Fruit fly (Drosophila melanogaster) whole organism, embryonic: ENCODE measurements around the gene dpr20.

Experiments
- Aef1 ChIP-seq: fragments of 200-800 bp; sonication (Bioruptor generic); IDR thresholded peaks from 3 replicates; pipeline ENCODE4 v1.3.6; 2022; ENCODE audit warnings: missing biosample characterization, missing genetic modification characterization
- Atf-2 ChIP-seq: fragments of 200-800 bp; sonication (Bioruptor generic); optimal IDR thresholded peaks from 2 replicates; lab custom pipeline; 2016; ENCODE audit warnings: missing biosample characterization, missing genetic modification characterization
- CG11247 ChIP-seq: fragments of 200-800 bp; sonication (Bioruptor generic); IDR thresholded peaks from 2 replicates; pipeline ENCODE4 v1.3.6; 2022; ENCODE audit warnings: missing biosample characterization, missing genetic modification characterization
- CG11398 ChIP-seq: fragments of 200-800 bp; sonication (Bioruptor generic); optimal IDR thresholded peaks from 2 replicates; lab custom pipeline; 2016; ENCODE audit warnings: missing biosample characterization, missing genetic modification characterization
- CG11456 ChIP-seq: fragments of 200-800 bp; sonication (Bioruptor generic); IDR thresholded peaks from 3 replicates; pipeline ENCODE4 v1.3.6; 2022; ENCODE audit warnings: missing biosample characterization, missing genetic modification characterization
- CG13287 ChIP-seq: fragments of 200-800 bp; sonication (Bioruptor generic); IDR thresholded peaks from 2 replicates; pipeline ENCODE4 v1.3.6; 2022; ENCODE audit warnings: missing biosample characterization, missing genetic modification characterization; ENCODE audit not compliant: partially characterized antibody
- CG15011 ChIP-seq: fragments of 200-800 bp; sonication (Bioruptor generic); optimal IDR thresholded peaks from 3 replicates; lab custom pipeline; 2018; ENCODE audit warnings: missing biosample characterization, mild to moderate bottlenecking, missing genetic modification characterization
- CG15073 ChIP-seq: fragments of 200-800 bp; sonication (Bioruptor generic); optimal IDR thresholded peaks from 2 replicates; lab custom pipeline; 2016; ENCODE audit warnings: missing biosample characterization, missing genetic modification characterization
- CG16813 ChIP-seq: fragments of 200-800 bp; sonication (Bioruptor generic); IDR thresholded peaks from 3 replicates; pipeline ENCODE4 v1.3.6; 2022; ENCODE audit warnings: missing biosample characterization, missing genetic modification characterization; ENCODE audit not compliant: partially characterized antibody
- CG18011 ChIP-seq: fragments of 200-800 bp; sonication (Bioruptor generic); optimal IDR thresholded peaks from 2 replicates; lab custom pipeline; 2017; ENCODE audit warnings: missing biosample characterization, missing genetic modification characterization, mild to moderate bottlenecking, moderate library complexity, missing genotype
- CG2199 ChIP-seq: fragments of 200-800 bp; sonication (Bioruptor generic); IDR thresholded peaks from 3 replicates; pipeline ENCODE4 v1.3.6; 2022; ENCODE audit warnings: missing biosample characterization, missing genetic modification characterization
- CG30020 ChIP-seq: fragments of 200-800 bp; optimal IDR thresholded peaks from 2 replicates; lab custom pipeline; 2019; ENCODE audit warnings: missing biosample characterization, mild to moderate bottlenecking, missing genetic modification characterization, moderate library complexity
- CG30431 ChIP-seq: fragments of 200-800 bp; sonication (Bioruptor generic); optimal IDR thresholded peaks from 2 replicates; lab custom pipeline; 2017; ENCODE audit warnings: missing biosample characterization, missing genetic modification characterization
- CG31224 ChIP-seq: fragments of 200-800 bp; sonication (Bioruptor generic); IDR thresholded peaks from 2 replicates; pipeline ENCODE4 v1.3.6; 2022; ENCODE audit warnings: missing biosample characterization, missing genetic modification characterization
- CG31441 ChIP-seq: fragments of 200-800 bp; sonication (Bioruptor generic); IDR thresholded peaks from 2 replicates; pipeline ENCODE4 v1.3.6; 2022; ENCODE audit warnings: missing biosample characterization, missing genetic modification characterization
- CG3163 ChIP-seq: fragments of 200-800 bp; sonication (Bioruptor generic); optimal IDR thresholded peaks from 3 replicates; lab custom pipeline; 2016; ENCODE audit warnings: missing biosample characterization, missing genetic modification characterization
- CG32532 ChIP-seq: fragments of 200-800 bp; sonication (Bioruptor generic); IDR thresholded peaks from 2 replicates; pipeline ENCODE4 v1.3.6; 2022; ENCODE audit warnings: missing biosample characterization, missing genetic modification characterization
- CG3281 ChIP-seq: fragments of 200-800 bp; sonication (Bioruptor generic); optimal IDR thresholded peaks from 3 replicates; lab custom pipeline; 2017; ENCODE audit warnings: missing biosample characterization, mild to moderate bottlenecking, missing genetic modification characterization
- CG6683 ChIP-seq: fragments of 200-800 bp; sonication (Bioruptor generic); optimal IDR thresholded peaks from 2 replicates; lab custom pipeline; 2017; ENCODE audit warnings: missing biosample characterization, mild to moderate bottlenecking, missing genetic modification characterization, missing genetic modification reagents
- CG9727 ChIP-seq: fragments of 200-800 bp; sonication (Bioruptor generic); optimal IDR thresholded peaks from 3 replicates; lab custom pipeline; 2017; ENCODE audit warnings: missing biosample characterization, mild to moderate bottlenecking, missing genetic modification characterization
- D19B ChIP-seq: fragments of 200-800 bp; sonication (Bioruptor generic); optimal IDR thresholded peaks from 2 replicates; lab custom pipeline; 2017; ENCODE audit warnings: missing biosample characterization, mild to moderate bottlenecking, missing genetic modification characterization
- Fer1 ChIP-seq: fragments of 200-800 bp; sonication (Bioruptor generic); optimal IDR thresholded peaks from 2 replicates; lab custom pipeline; 2017; ENCODE audit warnings: missing biosample characterization, mild to moderate bottlenecking, missing genetic modification characterization
- Hmr ChIP-seq: fragments of 200-800 bp; sonication (Bioruptor generic); optimal IDR thresholded peaks from 3 replicates; lab custom pipeline; 2017; ENCODE audit warnings: mild to moderate bottlenecking, missing biosample characterization, missing genetic modification reagents, missing genetic modification characterization
- Med ChIP-seq: fragments of 200-800 bp; sonication (Bioruptor generic); peaks from one replicate; lab custom pipeline; 2016; ENCODE audit warnings: missing biosample characterization, missing genetic modification characterization, mild to moderate bottlenecking, inconsistent platforms, moderate library complexity
- Mes4 ChIP-seq: fragments of 200-800 bp; sonication (Bioruptor generic); optimal IDR thresholded peaks from 2 replicates; lab custom pipeline; 2016; ENCODE audit warnings: missing biosample characterization, missing genetic modification characterization
- Nf-YB ChIP-seq: fragments of 200-800 bp; sonication (Bioruptor generic); optimal IDR thresholded peaks from 3 replicates; lab custom pipeline; 2019; ENCODE audit warnings: missing biosample characterization, mild to moderate bottlenecking, missing genetic modification characterization, moderate library complexity
- Ptx1 ChIP-seq: fragments of 200-800 bp; sonication (Bioruptor generic); IDR thresholded peaks from 2 replicates; pipeline ENCODE4 v1.3.6; 2022; ENCODE audit warnings: missing biosample characterization, missing genetic modification characterization
- Rfx ChIP-seq: fragments of 200-800 bp; sonication (Bioruptor generic); IDR thresholded peaks from 2 replicates; pipeline ENCODE4 v1.3.6; 2022; ENCODE audit warnings: missing biosample characterization, missing genetic modification characterization
- Sry-β ChIP-seq: fragments of 200-800 bp; sonication (Bioruptor generic); optimal IDR thresholded peaks from 2 replicates; lab custom pipeline; 2018; ENCODE audit warnings: missing biosample characterization, mild to moderate bottlenecking, missing genetic modification characterization, moderate library complexity
- Stat92E ChIP-seq, 3 experiments: fragments of >200 bp in 2 of 3; fragments of 200-800 bp in 1 of 3; sonication (Bioruptor generic) in 1 of 3; optimal IDR thresholded peaks; 2 replicates each; lab custom pipeline; 2017 to 2019; ENCODE audit warnings: missing biosample characterization in 3 of 3, missing genetic modification characterization in 3 of 3, mild to moderate bottlenecking in 1 of 3, moderate library complexity in 1 of 3
- ac ChIP-seq: fragments of 200-800 bp; sonication (Bioruptor generic); optimal IDR thresholded peaks from 3 replicates; lab custom pipeline; 2017; ENCODE audit warnings: missing biosample characterization, mild to moderate bottlenecking, missing genetic modification characterization
- az2 ChIP-seq: fragments of 200-800 bp; sonication (Bioruptor generic); optimal IDR thresholded peaks from 3 replicates; lab custom pipeline; 2016; ENCODE audit warnings: missing biosample characterization, missing genetic modification characterization
- bcd ChIP-seq: fragments of 200-800 bp; sonication (Bioruptor generic); optimal IDR thresholded peaks from 2 replicates; lab custom pipeline; 2017; ENCODE audit warnings: missing biosample characterization, mild to moderate bottlenecking, missing genetic modification characterization
- bigmax ChIP-seq: fragments of 200-800 bp; sonication (Bioruptor generic); optimal IDR thresholded peaks from 2 replicates; lab custom pipeline; 2018; ENCODE audit warnings: missing biosample characterization, mild to moderate bottlenecking, missing genetic modification characterization
- ci ChIP-seq: fragments of 200-800 bp; sonication (Bioruptor generic); IDR thresholded peaks from 3 replicates; pipeline ENCODE4 v1.3.6; 2022; ENCODE audit warnings: missing biosample characterization, missing genetic modification characterization
- cwo ChIP-seq: fragments of 200-800 bp; sonication (Bioruptor generic); optimal IDR thresholded peaks from 3 replicates; lab custom pipeline; 2017; ENCODE audit warnings: missing biosample characterization, missing genetic modification characterization, mild to moderate bottlenecking, moderate library complexity, missing genetic modification reagents
- dan ChIP-seq: fragments of 200-800 bp; sonication (Bioruptor generic); IDR thresholded peaks from 2 replicates; pipeline ENCODE4 v1.3.6; 2022; ENCODE audit warnings: missing biosample characterization, missing genetic modification characterization
- fd64A ChIP-seq: fragments of 200-800 bp; sonication (Bioruptor generic); optimal IDR thresholded peaks from 3 replicates; lab custom pipeline; 2018; ENCODE audit warnings: missing biosample characterization, mild to moderate bottlenecking, missing genetic modification characterization
- gem ChIP-seq: fragments of 200-800 bp; sonication (Bioruptor generic); optimal IDR thresholded peaks from 2 replicates; lab custom pipeline; 2019; ENCODE audit warnings: missing biosample characterization, mild to moderate bottlenecking, missing genetic modification characterization, moderate library complexity
- pan ChIP-seq, 4 experiments: fragments of >200 bp in 3 of 4; fragments of 200-800 bp in 1 of 4; sonication (Bioruptor generic) in 1 of 4; optimal IDR thresholded peaks in 3 of 4; IDR thresholded peaks in 1 of 4; 2 replicates each; pipeline versions ENCODE4 v1.3.6 to Lab custom; 2017 to 2022; ENCODE audit warnings: missing biosample characterization in 2 of 4, missing genetic modification characterization in 2 of 4, mixed read lengths in 1 of 4
- pzg ChIP-seq: fragments of 200-800 bp; sonication (Bioruptor generic); optimal IDR thresholded peaks from 3 replicates; lab custom pipeline; 2018; ENCODE audit warnings: missing biosample characterization, mild to moderate bottlenecking, missing genetic modification characterization, moderate library complexity
- repo ChIP-seq: fragments of 200-800 bp; sonication (Bioruptor generic); optimal IDR thresholded peaks from 2 replicates; lab custom pipeline; 2016; ENCODE audit warnings: missing biosample characterization, missing genetic modification characterization
- run ChIP-seq: fragments of 200-800 bp; sonication (Bioruptor generic); optimal IDR thresholded peaks from 3 replicates; lab custom pipeline; 2018; ENCODE audit warnings: missing biosample characterization, mild to moderate bottlenecking, missing genetic modification characterization
- sc ChIP-seq, 3 experiments: fragments of >200 bp in 2 of 3; fragments of 200-800 bp in 1 of 3; sonication (Bioruptor generic) in 1 of 3; optimal IDR thresholded peaks; 2 replicates in 2 of 3; 3 replicates in 1 of 3; lab custom pipeline; 2017; ENCODE audit warnings: mild to moderate bottlenecking in 1 of 3, missing biosample characterization in 1 of 3, missing genetic modification characterization in 1 of 3, missing genetic modification reagents in 1 of 3
- sima ChIP-seq: fragments of 200-800 bp; sonication (Bioruptor generic); optimal IDR thresholded peaks from 2 replicates; lab custom pipeline; 2016; ENCODE audit warnings: missing biosample characterization, missing genetic modification characterization
- sug ChIP-seq: fragments of 200-800 bp; optimal IDR thresholded peaks from 2 replicates; lab custom pipeline; 2019; ENCODE audit warnings: missing biosample characterization, mild to moderate bottlenecking, missing genetic modification characterization, moderate library complexity
- tll ChIP-seq, 2 experiments: fragments of 200-800 bp in 1 of 2; fragments of >200 bp in 1 of 2; sonication (Bioruptor generic) in 1 of 2; optimal IDR thresholded peaks; 2 replicates each; lab custom pipeline; 2017 to 2019; ENCODE audit warnings: missing biosample characterization in 2 of 2, missing genetic modification characterization in 2 of 2, mild to moderate bottlenecking in 1 of 2, moderate library complexity in 1 of 2
- vvl ChIP-seq: fragments of 200-800 bp; sonication (Bioruptor generic); IDR thresholded peaks from 2 replicates; pipeline ENCODE4 v1.3.6; 2022; ENCODE audit warnings: missing biosample characterization, missing genetic modification characterization

Gene dpr20

DNA sequence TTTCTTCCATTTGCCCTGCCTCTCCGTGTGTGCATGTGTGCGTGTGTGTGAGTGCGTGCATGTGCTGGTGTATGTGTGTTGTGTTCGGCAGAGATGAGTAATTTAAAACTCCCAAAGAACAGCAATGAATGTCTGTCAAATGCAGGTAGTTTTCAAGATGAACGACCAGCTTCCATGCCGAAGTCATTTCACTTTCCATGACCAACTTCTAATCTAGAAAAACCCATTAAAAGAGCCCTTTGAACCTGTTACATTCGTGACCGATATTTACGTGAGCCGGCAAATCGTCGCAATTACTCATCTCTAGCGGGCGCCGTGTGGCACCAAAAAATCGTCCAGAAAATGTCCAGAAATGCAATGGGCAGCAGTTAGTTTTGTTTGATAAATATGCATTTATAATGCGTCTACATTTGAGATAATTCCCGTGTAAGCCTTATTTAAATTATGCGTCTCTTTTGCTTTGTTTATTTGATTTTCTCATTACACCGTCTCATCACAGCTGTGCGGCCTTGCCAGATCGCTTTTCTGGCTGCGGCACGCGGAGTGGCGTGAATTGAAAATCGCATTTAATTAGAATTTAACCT lies 15.4 kb upstream of the dpr20 start (continued):
- TF ChIP-seq dan (GFP tag; lab: Robert Waterston, UW) (no peak), CG30431 (GFP tag; lab: Kevin White, UChicago) (no peak), D19B (no peak), pan (optimal IDR thresholded peaks at IDR 0.05; lab: Kevin White, UChicago) (no peak), pan (GFP tag; optimal IDR thresholded peaks at IDR 0.05 in 1 of 2, IDR thresholded peaks at IDR 0.05 in 1 of 2) (peak in 1 of 2 experiments; percentile 46), CG16813 (peak; percentile 86), CG18011 (no peak), CG9727 (peak; percentile 37), CG6683 (no peak), sima (GFP tag; lab: Kevin White, UChicago) (no peak), Nf-YB (GFP tag; lab: Kevin White, UChicago) (no peak), vvl (GFP tag; lab: Robert Waterston, UW) (peak; percentile 8; the same call in 1 of the 2 replicates), Stat92E (GFP tag; optimal IDR thresholded peaks at IDR 0.05; lab: Kevin White, UChicago) (no peak), CG13287 (peak; percentile 79), Rfx (GFP tag; lab: Robert Waterston, UW) (peak; percentile 53; the same call in 1 of the 2 replicates), ci (GFP tag; lab: Robert Waterston, UW) (no peak), CG31224 (no peak), sug (tag; lab: Kevin White, UChicago) (peak; percentile 54), CG2199 (GFP tag; lab: Robert Waterston, UW) (no peak), sc (optimal IDR thresholded peaks at IDR 0.05; lab: Kevin White, UChicago) (no peak), sc (GFP tag; optimal IDR thresholded peaks at IDR 0.05; lab: Kevin White, UChicago) (no peak), CG11247 (peak; percentile 29; the same call in 1 of the 2 replicates), Ptx1 (GFP tag; lab: Robert Waterston, UW) (0 out of 2 replicates have a peak, but pooled peaks have one; percentile 38), CG15011 (no peak), az2 (peak; percentile 46), Fer1 (GFP tag; lab: Kevin White, UChicago) (no peak), pzg (GFP tag; lab: Kevin White, UChicago) (peak; percentile 30), Hmr (GFP tag; lab: Kevin White, UChicago) (peak; percentile 32), gem (tag; lab: Kevin White, UChicago) (peak; percentile 45), bigmax (no peak), CG30020 (tag; lab: Kevin White, UChicago) (peak; percentile 32), tll (GFP tag; optimal IDR thresholded peaks at IDR 0.05; lab: Kevin White, UChicago) (peak; percentile 16 to 47), cwo (GFP tag; lab: Kevin White, UChicago) (no peak), fd64A (GFP tag; lab: Kevin White, UChicago) (no peak), Aef1 (no peak), CG32532 (peak; percentile 61), CG15073 (GFP tag; lab: Kevin White, UChicago) (no peak), Sry-β (peak; percentile 76), CG3163 (GFP tag; lab: Kevin White, UChicago) (peak; percentile 24), CG11456 (peak; percentile 69; the same call in 2 of the 3 replicates), run (tag; lab: Kevin White, UChicago) (no peak), bcd (GFP tag; lab: Kevin White, UChicago) (peak; percentile 24), Atf-2 (peak; percentile 47), Mes4 (GFP tag; lab: Kevin White, UChicago) (peak; percentile 19), CG11398 (no peak), CG3281 (peak; percentile 6), Med (GFP tag; lab: Kevin White, UChicago) (peak; percentile 83), CG31441 (GFP tag; lab: Robert Waterston, UW) (peak; percentile 9; the same call in 1 of the 2 replicates), repo (GFP tag; lab: Kevin White, UChicago) (peak; percentile 10), ac (GFP tag; lab: Kevin White, UChicago) (no peak)
